Fruit fly (Drosophila melanogaster): Measurements from ENCODE around the gene FoxP.

DNA sequence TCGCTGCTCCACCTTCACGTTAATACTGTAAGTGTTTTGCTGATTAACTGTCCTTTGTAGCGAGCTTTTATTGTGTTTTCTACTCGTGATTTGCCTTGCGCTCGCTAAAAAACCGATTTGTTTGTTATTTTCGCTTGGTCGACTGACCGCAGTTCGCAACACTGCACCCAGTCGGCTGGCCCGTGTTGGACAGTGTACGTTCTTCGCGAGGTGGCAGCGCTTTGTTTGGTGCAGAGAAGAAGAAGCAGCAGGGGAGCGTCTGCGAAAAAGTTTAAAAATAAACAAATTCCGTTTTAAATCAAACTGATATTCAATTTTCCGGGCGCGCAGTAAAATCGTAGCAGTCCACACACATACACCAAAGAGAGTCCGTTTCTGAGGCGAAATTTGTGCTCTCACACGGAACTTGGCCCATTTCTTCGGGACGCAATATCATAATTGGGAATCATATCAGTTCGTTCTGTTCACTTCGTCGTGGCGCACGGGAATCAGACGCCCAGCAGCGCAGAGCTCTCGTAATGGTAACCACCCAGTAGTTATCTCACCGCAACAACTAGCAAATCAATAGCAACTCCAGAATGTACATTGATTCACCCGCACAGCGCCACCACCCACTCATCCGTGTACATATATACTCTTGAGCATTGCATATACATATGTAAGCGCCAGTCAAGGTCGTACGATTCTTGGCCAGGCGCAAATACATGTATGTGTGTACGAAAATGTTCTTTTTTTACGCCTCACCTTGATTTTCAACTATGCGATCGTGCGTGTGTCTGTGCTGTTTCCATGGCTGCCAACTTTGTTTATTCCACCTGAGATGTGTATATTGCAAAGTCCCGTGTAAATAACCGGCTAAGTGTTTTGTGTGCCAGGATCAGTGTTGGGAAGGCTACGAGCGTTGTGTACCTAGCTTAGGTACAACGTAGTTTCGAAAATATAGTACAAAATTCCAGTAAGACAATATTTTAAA, 37.2 kb upstream of the FoxP start, which contains the start of gene Naa80:
- TF ChIP-seq CG8478 (optimal IDR thresholded peaks at IDR 0.05) (no peak), CTCF (optimal IDR thresholded peaks at IDR 0.05) (peak in 1 of 2 experiments; percentile 16)
